Fruit fly (Drosophila melanogaster) whole organism, pupa: ENCODE results near the gene Aasdh.
A peak's percentile ranks its signal among the peaks of the same experiment; 100 is the strongest.

Source experiments
- CG10348 ChIP-seq: fragments of 200-800 bp; sonication (Bioruptor generic); IDR thresholded peaks from 2 replicates; pipeline ENCODE4 v1.3.6; 2022; ENCODE audit warnings: missing biosample characterization, missing genetic modification characterization
- CG12605 ChIP-seq: fragments of 200-800 bp; sonication (Bioruptor generic); IDR thresholded peaks from 2 replicates; pipeline ENCODE4 v1.3.6; 2022; ENCODE audit warnings: missing biosample characterization, missing genetic modification characterization
- CG13204 ChIP-seq: fragments of 200-800 bp; sonication (Bioruptor generic); optimal IDR thresholded peaks from 2 replicates; lab custom pipeline; 2018; ENCODE audit warnings: missing biosample characterization, mild to moderate bottlenecking, missing genetic modification characterization, moderate library complexity
- CG14655 ChIP-seq: fragments of 200-800 bp; sonication (Bioruptor generic); optimal IDR thresholded peaks from 3 replicates; lab custom pipeline; 2017; ENCODE audit warnings: mild to moderate bottlenecking, missing biosample characterization, missing genetic modification reagents, missing genetic modification characterization
- CG15710 ChIP-seq: fragments of 200-800 bp; sonication (Bioruptor generic); optimal IDR thresholded peaks from 2 replicates; lab custom pipeline; 2018; ENCODE audit warnings: missing biosample characterization, mild to moderate bottlenecking, missing genetic modification characterization, moderate library complexity
- CG17806 ChIP-seq: fragments of 200-800 bp; sonication (Bioruptor generic); optimal IDR thresholded peaks from 2 replicates; lab custom pipeline; 2018; ENCODE audit warnings: missing biosample characterization, mild to moderate bottlenecking, missing genetic modification characterization, moderate library complexity
- CG32121 ChIP-seq: fragments of 200-800 bp; sonication (Bioruptor generic); IDR thresholded peaks from 2 replicates; pipeline ENCODE4 v1.3.6; 2022; ENCODE audit warnings: missing biosample characterization, missing genetic modification characterization
- CG34367 ChIP-seq: fragments of 200-800 bp; sonication (Bioruptor generic); optimal IDR thresholded peaks from 2 replicates; lab custom pipeline; 2018; ENCODE audit warnings: missing biosample characterization, mild to moderate bottlenecking, missing genetic modification characterization
- CG4496 ChIP-seq: fragments of 200-800 bp; sonication (Bioruptor generic); IDR thresholded peaks from 3 replicates; pipeline ENCODE4 v1.3.6; 2022; ENCODE audit warnings: missing biosample characterization, missing genetic modification characterization
- CG8159 ChIP-seq: fragments of 200-800 bp; sonication (Bioruptor generic); optimal IDR thresholded peaks from 3 replicates; lab custom pipeline; 2018; ENCODE audit warnings: missing biosample characterization, mild to moderate bottlenecking, missing genetic modification characterization, moderate library complexity
- CG8301 ChIP-seq: fragments of 200-800 bp; sonication (Bioruptor generic); optimal IDR thresholded peaks from 2 replicates; lab custom pipeline; 2018; ENCODE audit warnings: missing biosample characterization, mild to moderate bottlenecking, missing genetic modification characterization
- CG9948 ChIP-seq: fragments of 200-800 bp; sonication (Bioruptor generic); optimal IDR thresholded peaks from 2 replicates; lab custom pipeline; 2018; ENCODE audit warnings: missing biosample characterization, mild to moderate bottlenecking, missing genetic modification characterization, moderate library complexity
- D1 ChIP-seq: fragments of 200-800 bp; sonication (Bioruptor generic); optimal IDR thresholded peaks from 2 replicates; lab custom pipeline; 2018; ENCODE audit warnings: missing biosample characterization, mild to moderate bottlenecking, missing genetic modification characterization, moderate library complexity
- EcR ChIP-seq: fragments of 200-800 bp; sonication (Bioruptor generic); optimal IDR thresholded peaks from 3 replicates; lab custom pipeline; 2019; ENCODE audit warnings: missing biosample characterization, missing genetic modification characterization, mild to moderate bottlenecking, moderate library complexity, missing genetic modification reagents
- Ets98B ChIP-seq: fragments of 200-800 bp; sonication (Bioruptor generic); IDR thresholded peaks from 2 replicates; pipeline ENCODE4 v1.3.6; 2022; ENCODE audit warnings: missing biosample characterization, missing genetic modification characterization
- Pif1A ChIP-seq: fragments of 200-800 bp; sonication (Bioruptor generic); optimal IDR thresholded peaks from 3 replicates; lab custom pipeline; 2016; ENCODE audit warnings: missing biosample characterization, missing genetic modification characterization
- Pif1B ChIP-seq: fragments of 200-800 bp; sonication (Bioruptor generic); optimal IDR thresholded peaks from 3 replicates; lab custom pipeline; 2016; ENCODE audit warnings: missing biosample characterization, missing genetic modification characterization
- Snoo ChIP-seq: fragments of 200-800 bp; sonication (Bioruptor generic); optimal IDR thresholded peaks from 3 replicates; lab custom pipeline; 2017; ENCODE audit warnings: missing biosample characterization, mild to moderate bottlenecking, missing genetic modification characterization, inconsistent platforms
- fd96Ca ChIP-seq: fragments of 200-800 bp; sonication (Bioruptor generic); IDR thresholded peaks from 3 replicates; pipeline ENCODE4 v1.3.6; 2022; ENCODE audit warnings: missing biosample characterization, missing genetic modification characterization
- gl ChIP-seq: fragments of 200-800 bp; sonication (Bioruptor generic); optimal IDR thresholded peaks from 2 replicates; lab custom pipeline; 2018; ENCODE audit warnings: missing biosample characterization, mild to moderate bottlenecking, missing genetic modification characterization
- rn ChIP-seq: fragments of 200-800 bp; sonication (Bioruptor generic); IDR thresholded peaks from 2 replicates; pipeline ENCODE4 v1.3.6; 2022; ENCODE audit warnings: missing biosample characterization, missing genetic modification characterization

The Aasdh gene

dm6 chr2L:8463144-8464106 is 14.0 kb upstream of the Aasdh start, which contains the start of gene Agpat2:
TSS of gene Agpat2 (minus strand) at chr2L:8463994.
- TF ChIP-seq rn (GFP tag; lab: Robert Waterston, UW) (no peak), CG10348 (no peak), CG8159 (tag; lab: Kevin White, UChicago) (peak; percentile 77), D1 (peak; percentile 15), CG13204 (GFP tag; lab: Kevin White, UChicago) (no peak), EcR (GFP tag; lab: Kevin White, UChicago) (no peak), CG15710 (tag; lab: Kevin White, UChicago) (peak; percentile 64), CG34367 (tag; lab: Kevin White, UChicago) (peak; percentile 23), CG32121 (GFP tag; lab: Robert Waterston, UW) (no peak), fd96Ca (GFP tag; lab: Robert Waterston, UW) (no peak), Snoo (tag; lab: Kevin White, UChicago) (peak; percentile 62), CG17806 (tag; lab: Kevin White, UChicago) (peak; percentile 72), CG8301 (tag; lab: Kevin White, UChicago) (peak; percentile 37), gl (tag; lab: Kevin White, UChicago) (peak; percentile 2), CG4496 (peak; percentile 43; the same call in 1 of the 3 replicates), CG12605 (0 out of 2 replicates have a peak, but pooled peaks have one; percentile 25), Pif1A (GFP tag; lab: Kevin White, UChicago) (peak; percentile 74), Ets98B (GFP tag; lab: Robert Waterston, UW) (no peak), Pif1B (GFP tag; lab: Kevin White, UChicago) (peak; percentile 70), CG9948 (peak; percentile 60), CG14655 (GFP tag; lab: Kevin White, UChicago) (peak; percentile 44)

DNA sequence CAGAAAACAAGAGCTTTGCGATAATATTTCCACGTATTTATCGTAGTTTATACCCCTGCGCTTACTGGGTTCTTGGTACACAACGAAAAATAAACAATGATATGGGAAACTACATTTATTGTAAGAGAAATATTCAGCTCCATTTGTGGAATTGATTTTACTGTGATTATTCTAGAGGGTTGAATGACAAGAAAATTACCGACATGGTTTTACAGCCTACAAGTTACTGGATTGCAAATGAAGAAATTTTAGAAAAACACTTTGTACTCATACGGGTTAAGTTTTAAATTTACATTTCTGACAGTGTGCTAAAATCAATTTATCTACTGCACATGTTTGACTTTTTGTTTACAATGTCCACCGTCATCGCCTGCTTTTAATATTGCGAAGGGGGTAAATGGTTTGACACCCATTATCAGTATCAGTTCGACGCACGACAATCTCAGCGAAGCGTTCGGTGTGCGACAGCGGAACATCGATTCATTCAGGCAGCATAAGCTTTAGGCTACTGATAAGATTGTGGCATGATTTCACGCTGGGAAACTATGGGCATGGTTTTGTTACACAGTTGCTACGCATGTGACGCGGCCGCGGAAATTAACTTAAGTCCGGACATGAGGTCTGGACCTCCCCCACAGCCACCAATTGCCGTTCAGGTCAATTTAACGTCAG is 12.5 kb upstream of the Aasdh start:
- TF ChIP-seq D1 = no peak
- no peak for TF ChIP-seq Pif1B (GFP tag; lab: Kevin White, UChicago)
- peak; percentile 10 for TF ChIP-seq CG15710 (tag; lab: Kevin White, UChicago)
- no peak for TF ChIP-seq CG13204 (GFP tag; lab: Kevin White, UChicago)
- TF ChIP-seq EcR (GFP tag; lab: Kevin White, UChicago) = peak; percentile 44
- TF ChIP-seq fd96Ca (GFP tag; lab: Robert Waterston, UW) = 0 out of 3 replicates have a peak, but pooled peaks have one; percentile 11
- TF ChIP-seq Pif1A (GFP tag; lab: Kevin White, UChicago) = peak; percentile 14
- no peak for TF ChIP-seq Snoo (tag; lab: Kevin White, UChicago)
- peak; percentile 34 for TF ChIP-seq CG9948
- TF ChIP-seq CG8159 (tag; lab: Kevin White, UChicago) = peak; percentile 33
- peak; percentile 22 for TF ChIP-seq CG14655 (GFP tag; lab: Kevin White, UChicago)
- peak; percentile 25 for TF ChIP-seq CG17806 (tag; lab: Kevin White, UChicago)
- no peak for TF ChIP-seq rn (GFP tag; lab: Robert Waterston, UW)

- no peak for TF ChIP-seq Pif1A (GFP tag; lab: Kevin White, UChicago)
- no peak for TF ChIP-seq CG12605
- TF ChIP-seq CG9948 = no peak
- no peak for TF ChIP-seq D1
- no peak for TF ChIP-seq EcR (GFP tag; lab: Kevin White, UChicago)
- no peak for TF ChIP-seq CG32121 (GFP tag; lab: Robert Waterston, UW)
- TF ChIP-seq rn (GFP tag; lab: Robert Waterston, UW) = no peak
- no peak for TF ChIP-seq CG8159 (tag; lab: Kevin White, UChicago)
- no peak for TF ChIP-seq CG14655 (GFP tag; lab: Kevin White, UChicago)
- no peak for TF ChIP-seq CG15710 (tag; lab: Kevin White, UChicago)
- TF ChIP-seq Ets98B (GFP tag; lab: Robert Waterston, UW) = no peak
- no peak for TF ChIP-seq CG8301 (tag; lab: Kevin White, UChicago)
- no peak for TF ChIP-seq CG4496
- TF ChIP-seq CG13204 (GFP tag; lab: Kevin White, UChicago) = no peak
- no peak for TF ChIP-seq CG34367 (tag; lab: Kevin White, UChicago)
- TF ChIP-seq gl (tag; lab: Kevin White, UChicago) = no peak
- no peak for TF ChIP-seq CG10348
Observed at dm6 chr2L:8451497-8451896, 2.1 kb upstream of the Aasdh start.

DNA sequence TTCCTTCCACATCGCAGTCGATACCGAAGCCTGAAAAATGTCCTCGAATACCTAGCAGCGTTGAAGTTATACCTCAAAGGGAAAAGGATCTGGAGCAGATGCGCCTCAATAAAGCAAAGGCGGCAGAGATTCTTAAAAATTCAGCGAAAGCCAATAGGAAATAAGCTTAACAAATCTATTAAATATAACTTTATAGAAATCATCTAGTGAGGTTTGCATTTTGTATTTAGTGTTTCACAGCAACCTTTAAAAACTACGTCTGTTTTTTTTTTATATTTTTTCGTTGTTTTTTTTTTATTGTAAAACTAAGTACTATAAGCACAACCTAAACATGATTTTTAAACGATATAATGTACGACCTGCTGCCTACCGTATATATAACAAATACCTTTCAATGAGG is 7.2 kb downstream of the Aasdh start, which contains the start of gene CG31897:
TSS of gene CG31897 (plus strand) at position 301 of the 400 bp plus-strand sequence.
- TF ChIP-seq CG17806 (tag; lab: Kevin White, UChicago) (no peak), CG34367 (tag; lab: Kevin White, UChicago) (no peak), CG32121 (GFP tag; lab: Robert Waterston, UW) (no peak), CG14655 (GFP tag; lab: Kevin White, UChicago) (no peak), Pif1A (GFP tag; lab: Kevin White, UChicago) (no peak), Pif1B (GFP tag; lab: Kevin White, UChicago) (no peak), EcR (GFP tag; lab: Kevin White, UChicago) (no peak), Ets98B (GFP tag; lab: Robert Waterston, UW) (no peak), CG12605 (no peak), Snoo (tag; lab: Kevin White, UChicago) (no peak), CG13204 (GFP tag; lab: Kevin White, UChicago) (no peak), CG10348 (no peak), CG15710 (tag; lab: Kevin White, UChicago) (no peak), gl (tag; lab: Kevin White, UChicago) (no peak)
- TF ChIP-seq, all 21 proteins: peak for 0
